Worm (Caenorhabditis elegans): ENCODE measurements around the gene H25P19.1.

The H25P19.1 gene

ce11 chrV:687384-687783, at the start of gene H25P19.1:
Gene H25P19.1 (plus strand): TSS chrV:687684.
- TF ChIP-seq F57C9.4 (tag; optimal IDR thresholded peaks at IDR 0.05), result no peak
- no peak for TF ChIP-seq him-1 (tag; optimal IDR thresholded peaks at IDR 0.05)
- TF ChIP-seq mcd-1 (GFP tag; IDR thresholded peaks at IDR 0.05), result no peak
- TF ChIP-seq F37B4.10 (GFP tag; IDR thresholded peaks at IDR 0.05), result no peak
- TF ChIP-seq F55B11.4 (tag; optimal IDR thresholded peaks at IDR 0.05; ENCODE audit: borderline replicate concordance, insufficient read depth), result no peak
- TF ChIP-seq efl-1 (GFP tag; optimal IDR thresholded peaks at IDR 0.05), result no peak
- no peak for TF ChIP-seq aptf-2 (GFP tag; conservative IDR thresholded peaks at IDR 0.05)
- no peak for TF ChIP-seq nfya-2 (GFP tag; IDR thresholded peaks at IDR 0.05)
- no peak for TF ChIP-seq lag-1 (GFP tag; IDR thresholded peaks at IDR 0.05)
- no peak for TF ChIP-seq lin-54 (GFP tag; optimal IDR thresholded peaks at IDR 0.05)
- no peak for TF ChIP-seq lin-26 (GFP tag; IDR thresholded peaks at IDR 0.05)
- no peak for TF ChIP-seq nfyb-1 (GFP tag; IDR thresholded peaks at IDR 0.05)

- TF ChIP-seq B0019.2 (GFP tag; conservative IDR thresholded peaks at IDR 0.05) (no peak), bed-2 (GFP tag; IDR thresholded peaks at IDR 0.05) (no peak), snpc-4 (GFP tag; optimal IDR thresholded peaks at IDR 0.05) (no peak), snpc-4 (tag; optimal IDR thresholded peaks at IDR 0.05) (no peak), attf-3 (GFP tag; conservative IDR thresholded peaks at IDR 0.05) (no peak), egl-18 (GFP tag; IDR thresholded peaks at IDR 0.05) (no peak), Y79H2A.3 (GFP tag; conservative IDR thresholded peaks at IDR 0.05) (no peak), nhr-120 (GFP tag; IDR thresholded peaks at IDR 0.05) (no peak), gei-17 (GFP tag; optimal IDR thresholded peaks at IDR 0.05) (no peak), lin-40 (tag; optimal IDR thresholded peaks at IDR 0.05) (no peak), ceh-27 (GFP tag; optimal IDR thresholded peaks at IDR 0.05) (no peak), ceh-58 (GFP tag; IDR thresholded peaks at IDR 0.05) (no peak), snpc-1.3 (tag; optimal IDR thresholded peaks at IDR 0.05; ENCODE audit: insufficient read depth) (no peak), chd-7 (tag; optimal IDR thresholded peaks at IDR 0.05) (no peak), sptf-2 (GFP tag; optimal IDR thresholded peaks at IDR 0.05) (no peak), tlf-1 (GFP tag; optimal IDR thresholded peaks at IDR 0.05) (no peak), B0336.3 (GFP tag; IDR thresholded peaks at IDR 0.05) (no peak), C06A6.2 (GFP tag; conservative IDR thresholded peaks at IDR 0.05) (no peak), Y67H2A.10 (GFP tag; conservative IDR thresholded peaks at IDR 0.05) (no peak), ceh-79 (tag; optimal IDR thresholded peaks at IDR 0.05) (no peak), F37B4.10 (GFP tag; IDR thresholded peaks at IDR 0.05) (no peak)
Measured at ce11 chrV:638328-638727, 49.2 kb upstream of the H25P19.1 start, which contains the start of gene srj-37. Gene srj-37 (plus strand): TSS chrV:638628.

ce11 chrV:642750-643149, 44.7 kb upstream of the H25P19.1 start, which contains the start of gene nhr-190:
Gene nhr-190 (minus strand): TSS chrV:642924.
- TF ChIP-seq tlf-1 (GFP tag; optimal IDR thresholded peaks at IDR 0.05) (no peak), attf-5 (GFP tag; optimal IDR thresholded peaks at IDR 0.05) (peak; percentile 16), hmg-1.2 (GFP tag; IDR thresholded peaks at IDR 0.05) (peak; percentile 66; the same call in 1 of the 2 replicates), Y53F4B.3 (GFP tag; IDR thresholded peaks at IDR 0.05) (no peak)

- TF ChIP-seq F49E8.2 (tag; optimal IDR thresholded peaks at IDR 0.05; ENCODE audit: insufficient read depth), result no peak
- TF ChIP-seq unc-130 (GFP tag; optimal IDR thresholded peaks at IDR 0.05), result no peak
- no peak for TF ChIP-seq chd-7 (tag; optimal IDR thresholded peaks at IDR 0.05)
- TF ChIP-seq egrh-3 (GFP tag; IDR thresholded peaks at IDR 0.05), result no peak
- TF ChIP-seq ceh-91 (GFP tag; IDR thresholded peaks at IDR 0.05), result no peak
- TF ChIP-seq T26A5.8 (tag; optimal IDR thresholded peaks at IDR 0.05), result no peak
- TF ChIP-seq T07F8.4 (tag; optimal IDR thresholded peaks at IDR 0.05), result no peak
- TF ChIP-seq nhr-179 (tag; optimal IDR thresholded peaks at IDR 0.05), result no peak
- TF ChIP-seq bed-1 (GFP tag; IDR thresholded peaks at IDR 0.05), result no peak
- TF ChIP-seq madf-8 (GFP tag; conservative IDR thresholded peaks at IDR 0.05), result no peak
Measured at ce11 chrV:646129-646528, 41.4 kb upstream of the H25P19.1 start, which contains the start of gene F48G7.12. Gene F48G7.12 (minus strand): TSS chrV:646229.
